Fruit fly (Drosophila melanogaster) whole organism, embryonic: ENCODE measurements around the gene mol.

Source experiments
- CG10979 ChIP-seq: fragments of 200-800 bp; sonication (Bioruptor generic); optimal IDR thresholded peaks from 2 replicates; lab custom pipeline; 2018; ENCODE audit warnings: missing biosample characterization, mild to moderate bottlenecking, missing genetic modification characterization, moderate library complexity
- CG11504 ChIP-seq: fragments of 200-800 bp; sonication (Bioruptor generic); optimal IDR thresholded peaks from 3 replicates; lab custom pipeline; 2019; ENCODE audit warnings: missing biosample characterization, mild to moderate bottlenecking, missing genetic modification characterization, moderate library complexity
- CG11695 ChIP-seq: fragments of 200-800 bp; sonication (Bioruptor generic); IDR thresholded peaks from 3 replicates; pipeline ENCODE4 v1.3.6; 2022; ENCODE audit warnings: missing biosample characterization, missing genetic modification characterization
- CG13287 ChIP-seq: fragments of 200-800 bp; sonication (Bioruptor generic); IDR thresholded peaks from 2 replicates; pipeline ENCODE4 v1.3.6; 2022; ENCODE audit warnings: missing biosample characterization, missing genetic modification characterization; ENCODE audit not compliant: partially characterized antibody
- CG15514 ChIP-seq: fragments of 200-800 bp; sonication (Bioruptor generic); optimal IDR thresholded peaks from 3 replicates; lab custom pipeline; 2017; ENCODE audit warnings: missing biosample characterization, missing genetic modification characterization, mild to moderate bottlenecking, moderate library complexity, missing genetic modification reagents
- CG1602 ChIP-seq: fragments of 200-800 bp; sonication (Bioruptor generic); optimal IDR thresholded peaks from 3 replicates; lab custom pipeline; 2016; ENCODE audit warnings: missing biosample characterization, missing genetic modification characterization
- CG18599 ChIP-seq: fragments of 200-800 bp; sonication (Bioruptor generic); optimal IDR thresholded peaks from 3 replicates; lab custom pipeline; 2017; ENCODE audit warnings: missing biosample characterization, missing genetic modification characterization, mild to moderate bottlenecking, moderate library complexity, missing genetic modification reagents
- CG2199 ChIP-seq: fragments of 200-800 bp; sonication (Bioruptor generic); IDR thresholded peaks from 3 replicates; pipeline ENCODE4 v1.3.6; 2022; ENCODE audit warnings: missing biosample characterization, missing genetic modification characterization
- CG6254 ChIP-seq: fragments of 200-800 bp; sonication (Bioruptor generic); optimal IDR thresholded peaks from 3 replicates; lab custom pipeline; 2017; ENCODE audit warnings: mild to moderate bottlenecking, missing biosample characterization, missing genetic modification reagents, missing genetic modification characterization
- CG8388 ChIP-seq: fragments of 200-800 bp; sonication (Bioruptor generic); optimal IDR thresholded peaks from 2 replicates; lab custom pipeline; 2019; ENCODE audit warnings: missing biosample characterization, mild to moderate bottlenecking, missing genetic modification characterization, moderate library complexity
- CG9609 ChIP-seq: fragments of 200-800 bp; sonication (Bioruptor generic); optimal IDR thresholded peaks from 3 replicates; lab custom pipeline; 2016; ENCODE audit warnings: missing biosample characterization, missing genetic modification characterization
- Drgx ChIP-seq: fragments of 200-800 bp; sonication (Bioruptor generic); IDR thresholded peaks from 2 replicates; pipeline ENCODE4 v1.3.6; 2022; ENCODE audit warnings: missing biosample characterization, missing genetic modification characterization
- Fer3 ChIP-seq: fragments of 200-800 bp; sonication (Bioruptor generic); optimal IDR thresholded peaks from 2 replicates; lab custom pipeline; 2018; ENCODE audit warnings: missing biosample characterization, mild to moderate bottlenecking, missing genetic modification characterization, moderate library complexity
- Hr3 ChIP-seq: fragments of 200-800 bp; sonication (Bioruptor generic); optimal IDR thresholded peaks from 3 replicates; lab custom pipeline; 2016; ENCODE audit warnings: missing biosample characterization, missing genetic modification characterization
- Hr51 ChIP-seq, 2 experiments: fragments of 200-800 bp; sonication (Bioruptor generic); optimal IDR thresholded peaks; 2 replicates in 1 of 2; 3 replicates in 1 of 2; lab custom pipeline; 2016 to 2018; ENCODE audit warnings: missing biosample characterization in 2 of 2, missing genetic modification characterization in 2 of 2, mild to moderate bottlenecking in 1 of 2, moderate library complexity in 1 of 2
- MTF-1 ChIP-seq: fragments of 200-800 bp; sonication (Bioruptor generic); optimal IDR thresholded peaks from 2 replicates; lab custom pipeline; 2018; ENCODE audit warnings: missing biosample characterization, mild to moderate bottlenecking, missing genetic modification characterization, borderline replicate concordance
- Med ChIP-seq: fragments of 200-800 bp; sonication (Bioruptor generic); peaks from one replicate; lab custom pipeline; 2016; ENCODE audit warnings: missing biosample characterization, missing genetic modification characterization, mild to moderate bottlenecking, inconsistent platforms, moderate library complexity
- Poxn ChIP-seq: fragments of 200-800 bp; sonication (Bioruptor generic); IDR thresholded peaks from 2 replicates; pipeline ENCODE4 v1.3.6; 2022; ENCODE audit warnings: missing biosample characterization, missing genetic modification characterization
- Six4 ChIP-seq: fragments of 200-800 bp; sonication (Bioruptor generic); optimal IDR thresholded peaks from 2 replicates; lab custom pipeline; 2016; ENCODE audit warnings: missing biosample characterization, missing genetic modification characterization
- Sox100B ChIP-seq: fragments of 200-800 bp; sonication (Bioruptor generic); optimal IDR thresholded peaks from 3 replicates; lab custom pipeline; 2018; ENCODE audit warnings: missing biosample characterization, mild to moderate bottlenecking, missing genetic modification characterization
- Ssrp ChIP-seq: fragments of 200-800 bp; sonication (Bioruptor generic); optimal IDR thresholded peaks from 2 replicates; lab custom pipeline; 2018; ENCODE audit warnings: missing biosample characterization, mild to moderate bottlenecking, missing genetic modification characterization, moderate library complexity
- Stat92E ChIP-seq, 3 experiments: fragments of >200 bp in 2 of 3; fragments of 200-800 bp in 1 of 3; sonication (Bioruptor generic) in 1 of 3; optimal IDR thresholded peaks; 2 replicates each; lab custom pipeline; 2017 to 2019; ENCODE audit warnings: missing biosample characterization in 3 of 3, missing genetic modification characterization in 3 of 3, mild to moderate bottlenecking in 1 of 3, moderate library complexity in 1 of 3
- Taf1 ChIP-seq: fragments of 200-800 bp; sonication (Bioruptor generic); IDR thresholded peaks from 2 replicates; pipeline ENCODE4 v1.3.6; 2022; ENCODE audit warnings: missing biosample characterization, missing genetic modification characterization
- Xrp1 ChIP-seq: fragments of 200-800 bp; sonication (Bioruptor generic); IDR thresholded peaks from 2 replicates; pipeline ENCODE4 v1.3.6; 2022; ENCODE audit warnings: missing biosample characterization, missing genetic modification characterization
- bcd ChIP-seq: fragments of 200-800 bp; sonication (Bioruptor generic); optimal IDR thresholded peaks from 2 replicates; lab custom pipeline; 2017; ENCODE audit warnings: missing biosample characterization, mild to moderate bottlenecking, missing genetic modification characterization
- ci ChIP-seq: fragments of 200-800 bp; sonication (Bioruptor generic); IDR thresholded peaks from 3 replicates; pipeline ENCODE4 v1.3.6; 2022; ENCODE audit warnings: missing biosample characterization, missing genetic modification characterization
- croc ChIP-seq: fragments of 200-800 bp; sonication (Bioruptor generic); conservative IDR thresholded peaks from 3 replicates; pipeline ENCODE4 v1.3.6; 2022; ENCODE audit warnings: missing biosample characterization, missing genetic modification characterization
- dan ChIP-seq: fragments of 200-800 bp; sonication (Bioruptor generic); IDR thresholded peaks from 2 replicates; pipeline ENCODE4 v1.3.6; 2022; ENCODE audit warnings: missing biosample characterization, missing genetic modification characterization
- dm ChIP-seq: fragments of 200-800 bp; sonication (Bioruptor generic); optimal IDR thresholded peaks from 3 replicates; lab custom pipeline; 2016; ENCODE audit warnings: missing biosample characterization, missing genetic modification characterization
- ftz-f1 ChIP-seq: fragments of 200-800 bp; sonication (Bioruptor generic); optimal IDR thresholded peaks from 2 replicates; lab custom pipeline; 2016; ENCODE audit warnings: missing biosample characterization, missing genetic modification characterization
- fu2 ChIP-seq: fragments of 200-800 bp; sonication (Bioruptor generic); optimal IDR thresholded peaks from 2 replicates; lab custom pipeline; 2016; ENCODE audit warnings: missing biosample characterization, missing genetic modification characterization
- gcm ChIP-seq: fragments of 200-800 bp; sonication (Bioruptor generic); optimal IDR thresholded peaks from 2 replicates; lab custom pipeline; 2019; ENCODE audit warnings: missing biosample characterization, mild to moderate bottlenecking, missing genetic modification characterization, moderate library complexity
- hth ChIP-seq: fragments of >200 bp; optimal IDR thresholded peaks from 2 replicates; lab custom pipeline; 2017; ENCODE audit warnings: inconsistent platforms
- inv ChIP-seq: fragments of 200-800 bp; sonication (Bioruptor generic); IDR thresholded peaks from 2 replicates; pipeline ENCODE4 v1.3.6; 2022; ENCODE audit warnings: missing biosample characterization, missing genetic modification characterization; ENCODE audit not compliant: partially characterized antibody
- knrl ChIP-seq: fragments of 200-800 bp; sonication (Bioruptor generic); IDR thresholded peaks from 3 replicates; pipeline ENCODE4 v1.3.6; 2022; ENCODE audit warnings: missing biosample characterization, missing genetic modification characterization; ENCODE audit not compliant: partially characterized antibody
- lov ChIP-seq, 2 experiments: fragments of 200-800 bp in 1 of 2; fragments of >200 bp in 1 of 2; sonication (Bioruptor generic) in 1 of 2; IDR thresholded peaks in 1 of 2; optimal IDR thresholded peaks in 1 of 2; 2 replicates in 1 of 2; 3 replicates in 1 of 2; pipeline versions ENCODE4 v1.3.6 to Lab custom; 2017 to 2022; ENCODE audit warnings: missing biosample characterization in 1 of 2, missing genetic modification characterization in 1 of 2
- mirr ChIP-seq: fragments of 200-800 bp; sonication (Bioruptor generic); optimal IDR thresholded peaks from 3 replicates; lab custom pipeline; 2018; ENCODE audit warnings: missing biosample characterization, mild to moderate bottlenecking, missing genetic modification characterization
- nmo ChIP-seq: fragments of 200-800 bp; sonication (Bioruptor generic); optimal IDR thresholded peaks from 2 replicates; lab custom pipeline; 2018; ENCODE audit warnings: missing biosample characterization, mild to moderate bottlenecking, missing genetic modification characterization, moderate library complexity
- odd ChIP-seq: fragments of 200-800 bp; sonication (Bioruptor generic); optimal IDR thresholded peaks from 2 replicates; lab custom pipeline; 2017; ENCODE audit warnings: missing biosample characterization, mild to moderate bottlenecking, missing genetic modification characterization
- otp ChIP-seq: fragments of 200-800 bp; sonication (Bioruptor generic); IDR thresholded peaks from 3 replicates; pipeline ENCODE4, ENCODE4 v1.3.6; 2022; ENCODE audit warnings: missing biosample characterization, missing genetic modification characterization
- pb ChIP-seq: fragments of 200-800 bp; sonication (Bioruptor generic); optimal IDR thresholded peaks from 3 replicates; lab custom pipeline; 2016; ENCODE audit warnings: missing biosample characterization, missing genetic modification characterization
- phol ChIP-seq: fragments of 200-800 bp; sonication (Bioruptor generic); optimal IDR thresholded peaks from 3 replicates; lab custom pipeline; 2018; ENCODE audit warnings: missing biosample characterization, mild to moderate bottlenecking, missing genetic modification characterization, moderate library complexity
- pros ChIP-seq: fragments of 200-800 bp; sonication (Bioruptor generic); optimal IDR thresholded peaks from 3 replicates; lab custom pipeline; 2019; ENCODE audit warnings: missing biosample characterization, mild to moderate bottlenecking, missing genetic modification characterization, moderate library complexity
- sna ChIP-seq: fragments of 200-800 bp; sonication (Bioruptor generic); IDR thresholded peaks from 2 replicates; pipeline ENCODE4 v1.3.6; 2022; ENCODE audit warnings: missing biosample characterization, missing genetic modification characterization; ENCODE audit not compliant: partially characterized antibody
- sob ChIP-seq: fragments of 200-800 bp; sonication (Bioruptor generic); IDR thresholded peaks from 2 replicates; pipeline ENCODE4 v1.3.6; 2022; ENCODE audit warnings: missing biosample characterization, missing genetic modification characterization
- tgo ChIP-seq: fragments of 200-800 bp; sonication (Bioruptor generic); IDR thresholded peaks from 3 replicates; pipeline ENCODE4 v1.3.6; 2022; ENCODE audit warnings: missing biosample characterization, missing genetic modification characterization
- usp ChIP-seq: fragments of >200 bp; optimal IDR thresholded peaks from 2 replicates; lab custom pipeline; 2017; ENCODE audit warnings: missing biosample characterization, missing genetic modification characterization
- vnd ChIP-seq: fragments of 200-800 bp; sonication (Bioruptor generic); IDR thresholded peaks from 3 replicates; pipeline ENCODE4 v1.3.6; 2022; ENCODE audit warnings: missing biosample characterization, missing genetic modification characterization; ENCODE audit not compliant: partially characterized antibody

The mol gene

dm6 chr2L:14994834-14995506 lies 2.4 kb downstream of the mol start (continued):
- no peak for TF ChIP-seq CG13287 (GFP tag; lab: Robert Waterston, UW)
- peak; percentile 19 for TF ChIP-seq CG1602 (GFP tag; lab: Kevin White, UChicago)
- no peak for TF ChIP-seq CG15514
- TF ChIP-seq ci (GFP tag; lab: Robert Waterston, UW), result no peak
- TF ChIP-seq CG10979 (tag; lab: Kevin White, UChicago), result peak; percentile 1
- peak in 1 of 2 experiments; percentile 62 for TF ChIP-seq Hr51 (GFP tag; optimal IDR thresholded peaks at IDR 0.05; lab: Kevin White, UChicago)
- no peak for TF ChIP-seq CG2199 (GFP tag; lab: Robert Waterston, UW)
- TF ChIP-seq sna (GFP tag; lab: Robert Waterston, UW), result no peak
- peak; percentile 40 for TF ChIP-seq phol (tag; lab: Kevin White, UChicago)
- TF ChIP-seq dm (GFP tag; lab: Kevin White, UChicago), result no peak
- TF ChIP-seq CG8388 (GFP tag; lab: Kevin White, UChicago), result peak; percentile 8
- TF ChIP-seq usp (GFP tag; lab: Kevin White, UChicago), result no peak
- TF ChIP-seq Drgx (GFP tag; lab: Robert Waterston, UW), result peak; percentile 38; the same call in 1 of the 2 replicates
- no peak for TF ChIP-seq vnd (GFP tag; lab: Robert Waterston, UW)
- no peak for TF ChIP-seq mirr (GFP tag; lab: Kevin White, UChicago)
- peak; percentile 32 for TF ChIP-seq nmo
- TF ChIP-seq inv (GFP tag; lab: Robert Waterston, UW), result no peak
- TF ChIP-seq croc (GFP tag; lab: Robert Waterston, UW), result no peak; the same call in 2 of the 3 replicates
- TF ChIP-seq Ssrp, result peak; percentile 29
- TF ChIP-seq hth (lab: Kevin White, UChicago), result no peak
- no peak for TF ChIP-seq otp (GFP tag; lab: Robert Waterston, UW)
- no peak for TF ChIP-seq tgo (GFP tag; lab: Robert Waterston, UW)
- TF ChIP-seq fu2 (GFP tag; lab: Kevin White, UChicago), result no peak
- TF ChIP-seq odd, result peak; percentile 13
- TF ChIP-seq bcd (GFP tag; lab: Kevin White, UChicago), result no peak
- no peak for TF ChIP-seq sob
- peak; percentile 68 for TF ChIP-seq CG11504 (tag; lab: Kevin White, UChicago)
- TF ChIP-seq Sox100B (GFP tag; lab: Kevin White, UChicago), result peak; percentile 27
- TF ChIP-seq gcm, result no peak
- no peak for TF ChIP-seq knrl (GFP tag; lab: Robert Waterston, UW)
- 0 out of 3 replicates have a peak, but pooled peaks have one; percentile 15 for TF ChIP-seq CG11695 (GFP tag; lab: Robert Waterston, UW)
- TF ChIP-seq Fer3, result no peak
- no peak for TF ChIP-seq pb (GFP tag; lab: Kevin White, UChicago)
- peak; percentile 45 for TF ChIP-seq Hr3 (GFP tag; lab: Kevin White, UChicago)
- no peak for TF ChIP-seq Taf1 (GFP tag; lab: Robert Waterston, UW)
- no peak for TF ChIP-seq Poxn
- no peak for TF ChIP-seq Six4 (GFP tag; lab: Kevin White, UChicago)
- no peak for TF ChIP-seq dan
- TF ChIP-seq CG9609, result no peak
- TF ChIP-seq lov (optimal IDR thresholded peaks at IDR 0.05; lab: Kevin White, UChicago), result no peak
- no peak for TF ChIP-seq lov (GFP tag; IDR thresholded peaks at IDR 0.05; lab: Robert Waterston, UW)
- TF ChIP-seq ftz-f1 (GFP tag; lab: Kevin White, UChicago), result no peak
- no peak for TF ChIP-seq pros (GFP tag; lab: Kevin White, UChicago)
- TF ChIP-seq Stat92E (GFP tag; optimal IDR thresholded peaks at IDR 0.05; lab: Kevin White, UChicago), result no peak
- no peak for TF ChIP-seq CG18599 (GFP tag; lab: Kevin White, UChicago)
- TF ChIP-seq Med (GFP tag; lab: Kevin White, UChicago), result no peak
- no peak for TF ChIP-seq CG6254 (GFP tag; lab: Kevin White, UChicago)
- peak; percentile 10; the same call in 1 of the 2 replicates for TF ChIP-seq Xrp1 (GFP tag; lab: Robert Waterston, UW)
- no peak for TF ChIP-seq MTF-1
